Fruit fly (Drosophila melanogaster): ENCODE data around the gene Setx.

DNA sequence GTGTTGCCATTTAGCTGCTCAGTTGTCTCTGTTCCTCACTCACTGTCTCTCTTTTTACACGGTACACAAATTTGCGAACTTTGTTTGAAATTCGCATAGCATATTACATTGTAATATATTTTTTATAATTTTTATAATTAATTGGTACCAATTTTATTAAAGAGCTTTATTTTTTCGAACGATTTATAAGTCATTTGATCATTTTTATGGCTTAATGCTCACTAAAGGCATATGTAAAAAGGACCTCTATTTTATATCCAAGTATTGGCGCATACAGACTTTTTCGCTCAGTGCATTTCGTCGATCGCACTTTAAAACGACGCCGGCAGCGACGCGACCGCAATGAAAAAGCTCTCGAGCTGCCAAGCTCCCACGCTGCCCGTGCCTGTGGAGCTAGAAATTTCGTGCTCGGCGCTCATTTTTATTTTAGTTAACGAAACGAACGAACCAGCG is 41.2 kb downstream of the Setx start:
- TF ChIP-seq CG8478 (optimal IDR thresholded peaks at IDR 0.05) = no peak
- no peak for TF ChIP-seq CTCF (optimal IDR thresholded peaks at IDR 0.05)

Data from S2 (cell line).